Fruit fly (Drosophila melanogaster) whole organism, larva: Measurements from ENCODE around the gene CG7367.

ENCODE experiments used
- noc ChIP-seq: fragments of 200-800 bp; sonication (Bioruptor generic); optimal IDR thresholded peaks from 3 replicates; lab custom pipeline; 2019; ENCODE audit warnings: missing biosample characterization, mild to moderate bottlenecking, missing genetic modification characterization, moderate library complexity

Gene CG7367

dm6 chr2L:8043282-8043668, 3.7 kb upstream of the CG7367 start, which contains the start of gene Megf8:
Megf8 (plus strand) TSS chr2L:8043471.
- no peak for TF ChIP-seq noc

DNA sequence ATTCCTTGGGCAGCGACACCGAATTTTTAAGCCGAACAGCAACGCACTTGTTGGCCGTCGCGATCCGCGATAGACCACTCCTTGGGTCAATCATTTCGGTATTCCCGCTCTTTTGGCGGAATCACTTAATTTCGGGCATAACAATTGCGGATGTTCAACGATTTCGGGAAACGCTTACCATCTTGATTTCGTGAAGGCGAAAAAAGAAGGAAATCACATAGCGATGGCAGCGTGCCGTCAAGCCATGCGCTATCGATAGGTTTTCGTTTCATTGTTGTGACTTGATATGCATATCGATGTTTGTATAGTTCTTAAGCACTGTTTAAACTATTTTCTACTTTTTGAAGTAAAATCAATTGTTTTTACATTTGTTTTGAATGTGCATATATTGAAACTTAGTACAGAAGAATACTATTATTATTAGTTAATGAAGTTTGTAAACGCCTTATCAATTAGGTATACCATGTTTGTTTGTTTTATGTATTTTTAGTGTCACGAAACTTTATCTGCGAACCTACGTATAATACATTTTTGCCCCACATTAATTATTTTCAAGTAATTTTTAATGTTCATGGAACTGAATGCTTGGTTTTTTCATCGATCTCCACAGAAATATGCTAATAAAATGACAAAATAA, 3.2 kb upstream of the CG7367 start, which contains the start of gene RpL36A:
Gene RpL36A (minus strand): TSS at position 265 of the 637 bp plus-strand sequence.
- TF ChIP-seq noc, result no peak

dm6 chr2L:8040872-8041271, 1.3 kb upstream of the CG7367 start, which contains the start of gene CCDC53:
CCDC53 (plus strand) TSS chr2L:8041106.
- TF ChIP-seq noc, result no peak

DNA sequence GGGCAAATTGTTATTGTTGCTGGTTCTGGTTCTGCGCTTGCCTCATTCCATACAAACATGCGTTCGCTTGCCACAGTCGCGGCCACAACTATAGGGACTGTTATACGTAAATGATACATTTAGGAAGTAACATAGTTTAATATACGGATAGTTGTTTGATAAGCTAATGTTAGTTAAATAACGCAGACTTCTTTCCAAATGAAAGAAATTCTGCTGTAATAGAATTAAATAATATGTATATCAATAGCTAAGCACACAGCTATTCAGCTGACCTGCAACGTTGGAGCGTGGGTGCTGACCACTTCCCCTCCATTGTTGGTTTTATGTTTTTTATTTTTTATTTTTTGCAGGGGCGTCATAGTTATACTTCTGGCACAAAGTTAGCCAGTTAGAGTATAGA, 4.9 kb downstream of the CG7367 start:
- peak; percentile 47 for TF ChIP-seq noc

DNA sequence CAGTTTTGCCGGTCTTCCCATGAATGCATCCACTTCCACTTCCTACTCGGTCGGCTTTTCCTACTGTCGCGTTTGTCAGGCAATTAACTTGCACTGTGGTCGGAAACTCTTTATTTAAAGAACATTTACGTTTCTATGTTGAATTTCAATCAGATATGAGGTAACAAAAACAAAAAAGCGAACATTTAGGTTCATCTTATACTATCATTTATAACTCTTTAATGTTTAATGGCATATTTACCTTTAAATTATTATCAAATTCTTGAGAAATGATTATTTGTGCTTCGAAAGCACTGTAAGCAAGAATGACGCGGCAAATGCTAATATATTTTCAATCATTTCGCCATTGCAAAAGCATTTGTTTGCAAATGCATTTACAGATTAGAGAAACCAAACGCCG, 5.8 kb downstream of the CG7367 start:
- TF ChIP-seq noc, result no peak

DNA sequence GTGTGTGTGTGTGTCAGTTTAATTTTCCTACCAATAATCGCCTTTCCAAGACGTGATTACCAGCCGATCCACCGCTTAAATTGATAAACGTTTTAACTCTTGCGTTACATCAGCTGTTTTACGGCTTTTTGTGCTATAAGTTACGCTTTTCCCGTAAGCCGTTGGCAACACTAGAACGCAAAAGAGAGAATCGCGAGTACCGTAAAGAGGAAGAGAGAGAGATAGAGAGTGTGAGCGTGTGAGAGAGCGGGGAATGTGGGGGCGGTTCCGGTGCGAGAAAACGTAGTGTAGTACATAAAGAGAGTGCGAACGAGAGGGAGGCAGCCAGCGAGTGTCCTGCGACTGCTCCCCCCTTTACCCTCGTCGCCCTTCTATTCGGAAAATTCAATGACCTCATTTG, 8.0 kb downstream of the CG7367 start:
- no peak for TF ChIP-seq noc

dm6 chr2L:8030693-8031210, 8.8 kb downstream of the CG7367 start, which contains the start of gene Cka:
Cka (plus strand) TSS chr2L:8030721.
- peak; percentile 11 for TF ChIP-seq noc

DNA sequence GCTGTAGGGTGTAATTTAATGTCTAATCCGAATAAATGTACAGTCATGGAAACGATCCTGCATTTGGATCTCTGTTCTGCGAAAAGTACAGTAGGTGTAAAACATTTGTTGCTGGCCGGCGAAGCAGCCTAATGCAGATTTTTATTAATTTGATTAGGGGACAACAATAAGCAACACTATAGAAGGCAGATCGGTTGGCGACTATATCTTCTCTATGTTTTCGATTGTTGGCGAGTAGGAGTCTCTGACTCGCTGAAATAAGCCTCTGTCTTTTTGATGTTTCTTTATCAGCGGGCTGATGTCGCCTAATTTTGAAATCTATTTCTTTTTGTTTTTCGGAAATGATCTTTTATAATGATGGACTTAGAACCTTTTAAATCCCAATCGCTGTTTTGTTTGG, 9.5 kb downstream of the CG7367 start:
- TF ChIP-seq noc, result no peak

DNA sequence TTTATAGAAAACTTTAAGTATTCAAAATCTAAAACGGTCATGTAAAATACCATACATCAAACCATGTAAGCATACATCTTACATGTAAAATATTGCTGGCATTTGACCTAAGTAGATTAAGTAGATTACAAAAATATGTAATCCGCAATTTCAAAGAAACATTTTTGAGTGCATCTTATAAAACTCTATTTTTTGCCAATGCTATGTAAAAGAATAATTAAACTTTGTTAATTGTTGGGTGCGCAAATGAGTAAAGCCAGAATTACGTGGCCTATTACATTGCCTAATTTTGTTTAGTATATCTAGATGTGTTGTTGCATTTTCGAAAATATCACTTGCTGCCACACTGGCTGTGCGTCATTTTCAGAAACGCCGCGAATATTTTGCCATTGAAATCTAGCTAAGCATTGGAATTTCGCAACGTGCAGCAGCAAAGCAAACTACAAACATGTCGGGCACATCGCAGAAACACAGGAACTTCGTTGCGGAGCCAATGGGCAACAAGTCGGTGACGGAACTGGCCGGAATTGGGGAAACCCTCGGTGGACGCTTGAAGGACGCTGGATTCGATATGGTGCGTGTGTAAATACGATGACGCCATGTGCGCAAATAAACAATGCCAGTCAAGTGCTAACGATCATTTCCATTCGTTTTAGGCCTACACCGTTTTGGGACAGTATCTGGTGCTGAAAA, 10.3 kb downstream of the CG7367 start, which contains the start of gene baf:
Gene baf (plus strand): TSS at position 303 of the 693 bp plus-strand sequence.
- TF ChIP-seq noc, result no peak

- no peak for TF ChIP-seq noc
These were observed 15.3 kb downstream of the CG7367 start for dm6 chr2L:8024325-8024724.

DNA sequence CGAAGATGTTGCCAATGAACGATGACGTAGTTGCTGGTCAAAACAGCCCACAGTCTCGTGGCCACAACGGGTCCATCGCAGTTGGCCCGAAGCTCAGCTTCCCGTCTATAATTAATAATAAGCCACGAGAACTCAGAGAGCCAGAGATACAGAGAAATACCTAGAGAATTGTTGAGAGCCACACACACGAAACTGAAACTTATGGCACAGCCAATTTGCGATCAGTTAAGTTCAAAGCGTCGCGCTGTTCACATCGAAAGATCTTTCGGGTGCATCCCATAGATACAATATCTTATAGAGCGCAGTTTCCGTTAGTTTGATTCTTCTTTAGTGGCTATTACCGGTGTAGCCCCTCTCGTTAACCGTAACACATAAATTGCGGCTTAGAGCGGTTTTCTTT, 27.0 kb downstream of the CG7367 start:
- TF ChIP-seq noc, result no peak

DNA sequence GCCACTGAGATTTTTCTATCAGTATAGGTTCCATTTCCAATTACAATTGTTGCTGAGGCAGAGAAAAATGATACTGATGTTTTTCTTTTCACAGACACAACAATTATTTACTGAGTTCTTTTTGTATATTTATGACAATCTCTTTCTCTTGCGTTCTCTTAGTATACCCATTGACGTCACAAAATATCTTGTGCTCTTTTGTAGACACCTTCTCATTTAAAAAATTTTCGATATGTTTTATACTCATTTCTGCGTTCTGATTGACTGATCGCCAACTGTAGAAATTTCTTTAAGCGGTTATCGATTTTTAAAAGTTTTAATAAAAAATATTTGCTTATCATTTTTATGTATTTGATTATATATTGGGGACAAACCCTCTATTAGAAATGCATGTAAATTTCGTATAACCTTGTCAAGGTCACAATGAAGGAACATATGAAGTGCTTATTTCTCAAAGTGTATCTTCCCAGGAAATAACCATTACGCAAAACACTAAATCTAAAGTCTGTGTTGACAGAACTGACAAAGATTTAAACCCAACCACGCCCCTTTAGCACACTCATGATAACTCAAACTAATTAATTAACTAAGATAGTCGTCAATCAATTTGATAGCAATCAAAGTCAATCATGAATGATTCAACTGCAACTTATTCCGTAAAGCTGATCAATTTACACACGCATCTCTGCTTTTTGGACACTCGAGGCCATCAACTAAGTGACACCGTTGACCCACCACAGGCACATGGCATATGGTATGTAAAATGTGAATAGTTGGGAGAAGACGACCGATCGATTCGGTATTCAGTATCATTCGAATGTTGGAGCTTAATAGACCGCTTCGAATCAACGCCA, 28.8 kb downstream of the CG7367 start, which contains the start of the genes Glyat and Tg:
Gene Glyat (minus strand): TSS at position 51 of the 854 bp plus-strand sequence.
Gene Tg (plus strand): TSS at position 804 of the 854 bp plus-strand sequence.
- TF ChIP-seq noc, result no peak

DNA sequence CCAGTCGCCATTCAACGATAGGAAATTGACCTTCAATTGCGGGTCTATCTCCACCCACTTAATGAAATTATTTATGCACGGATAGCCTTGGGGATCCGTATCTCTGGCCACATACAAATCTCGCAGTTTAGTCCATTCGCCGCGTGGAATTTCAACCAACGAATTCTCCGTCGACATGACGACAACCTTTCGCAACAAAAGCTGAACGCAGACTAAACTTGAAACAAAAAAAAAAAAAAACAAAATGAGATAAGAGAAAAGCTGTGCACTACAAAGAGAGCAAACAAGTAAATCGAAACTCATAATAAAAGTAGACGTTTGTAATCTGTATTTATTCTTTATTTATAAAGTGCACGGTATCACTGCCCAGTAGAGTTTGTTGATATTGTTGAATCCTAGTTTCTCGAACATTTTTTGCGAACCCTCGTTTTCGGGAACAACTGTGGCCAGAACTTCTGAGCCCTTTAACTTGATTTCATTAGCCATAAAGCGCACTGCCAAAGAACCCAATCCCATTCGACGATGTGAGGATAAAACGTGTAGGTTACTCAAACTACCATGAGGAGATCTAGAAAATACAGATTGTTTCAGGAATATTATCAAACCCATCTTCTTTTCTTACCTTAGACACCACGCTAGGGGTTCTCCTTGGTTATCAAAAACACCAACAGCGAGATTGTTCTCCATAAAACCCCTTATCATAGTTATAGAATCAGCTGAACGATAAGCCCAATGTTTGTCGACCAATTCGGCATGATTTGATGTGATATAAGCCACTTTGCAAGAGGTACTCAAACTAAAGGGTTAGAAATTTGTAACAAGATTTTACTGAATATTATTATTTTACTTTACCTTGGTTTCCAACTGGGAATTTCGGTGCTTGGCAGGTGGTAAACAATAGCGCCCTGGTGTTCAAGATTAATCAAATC, 30.0 kb downstream of the CG7367 start, which contains the start of gene CG12560:
Gene CG12560 (minus strand): TSS at position 195 of the 929 bp plus-strand sequence.
- no peak for TF ChIP-seq noc

dm6 chr2L:8007160-8007876, 32.3 kb downstream of the CG7367 start, which contains the start of gene Spn28Dc:
Spn28Dc (minus strand) TSS chr2L:8007210.
- TF ChIP-seq noc, result no peak

- TF ChIP-seq noc, result no peak
These were observed 33.5 kb downstream of the CG7367 start for dm6 chr2L:8006038-8006437.
